Worm (Caenorhabditis elegans) whole organism, late embryonic: ENCODE measurements around the gene str-196.

Experiments used
- T23F11.4 ChIP-seq: fragments of 200-800 bp; sonication (Bioruptor generic); optimal IDR thresholded peaks from 2 replicates; lab custom pipeline; 2018; ENCODE audit warnings: mild to moderate bottlenecking, missing genetic modification characterization, missing compliant biosample characterization
- ahr-1 ChIP-seq: sonication (generic microtip); optimal IDR thresholded peaks from 2 replicates; lab custom pipeline; 2016; ENCODE audit warnings: missing genetic modification characterization, missing compliant biosample characterization
- hlh-30 ChIP-seq: sonication (generic microtip); optimal IDR thresholded peaks from 2 replicates; lab custom pipeline; 2017; ENCODE audit warnings: antibody characterized with exemption, missing genetic modification characterization, missing compliant biosample characterization; ENCODE audit not compliant: insufficient read depth
- lim-6 ChIP-seq: sonication (generic microtip); optimal IDR thresholded peaks from 2 replicates; lab custom pipeline; 2016; ENCODE audit warnings: missing genetic modification characterization, missing compliant biosample characterization
- nfya-1 ChIP-seq: sonication (generic microtip); optimal IDR thresholded peaks from 2 replicates; lab custom pipeline; 2017; ENCODE audit warnings: missing genetic modification characterization, mild to moderate bottlenecking, missing compliant biosample characterization, antibody characterized with exemption, moderate library complexity
- pag-3 ChIP-seq: sonication (generic microtip); optimal IDR thresholded peaks from 2 replicates; lab custom pipeline; 2016; ENCODE audit warnings: missing compliant biosample characterization, missing genetic modification characterization, borderline replicate concordance
- pax-1 ChIP-seq: fragments of 150-350 bp; optimal IDR thresholded peaks from 2 replicates; lab custom pipeline; 2014; ENCODE audit warnings: missing biosample characterization, missing genetic modification characterization
- pha-4 ChIP-seq: fragments of 150-350 bp; optimal IDR thresholded peaks from 2 replicates; lab custom pipeline; 2018; ENCODE audit warnings: missing biosample characterization, missing genetic modification reagents, missing genetic modification characterization
- pqm-1 ChIP-seq: sonication (generic microtip); optimal IDR thresholded peaks from 2 replicates; lab custom pipeline; 2016; ENCODE audit warnings: missing genetic modification characterization, missing compliant biosample characterization
- pros-1 ChIP-seq: fragments of 150-350 bp; optimal IDR thresholded peaks from 2 replicates; lab custom pipeline; 2014; ENCODE audit warnings: missing biosample characterization, missing genetic modification reagents, missing genetic modification characterization
- tbx-7 ChIP-seq: sonication (generic microtip); optimal IDR thresholded peaks from 2 replicates; lab custom pipeline; 2016; ENCODE audit warnings: missing genotype, missing genetic modification characterization, missing compliant biosample characterization

- no peak for TF ChIP-seq pag-3 (tag; lab: Kevin White, UChicago)
- TF ChIP-seq hlh-30 (tag; lab: Kevin White, UChicago) = no peak
- TF ChIP-seq ahr-1 (tag; lab: Kevin White, UChicago) = no peak
- TF ChIP-seq tbx-7 (tag; lab: Kevin White, UChicago) = no peak
- TF ChIP-seq T23F11.4 = no peak
- no peak for TF ChIP-seq pqm-1 (tag; lab: Kevin White, UChicago)
- TF ChIP-seq pax-1 (tag; lab: Kevin White, UChicago) = no peak
- TF ChIP-seq pros-1 = no peak
- no peak for TF ChIP-seq nfya-1 (tag; lab: Kevin White, UChicago)
- no peak for TF ChIP-seq pha-4 (tag; lab: Kevin White, UChicago)
- TF ChIP-seq lim-6 (tag; lab: Kevin White, UChicago) = no peak
Measured at ce11 chrV:457839-458238, 33.7 kb upstream of the str-196 start.
